Fruit fly (Drosophila melanogaster) whole organism, embryonic: ENCODE data around the gene klar.

ENCODE experiments used
- ATbp ChIP-seq: fragments of 200-800 bp; sonication (Bioruptor generic); optimal IDR thresholded peaks from 2 replicates; lab custom pipeline; 2017; ENCODE audit warnings: missing biosample characterization, mild to moderate bottlenecking, missing genetic modification characterization, missing genetic modification reagents
- Bgb ChIP-seq: fragments of 200-800 bp; sonication (Bioruptor generic); IDR thresholded peaks from 2 replicates; pipeline ENCODE4 v1.3.6; 2022; ENCODE audit warnings: missing biosample characterization, missing genetic modification characterization; ENCODE audit not compliant: partially characterized antibody
- CG10565 ChIP-seq: fragments of 200-800 bp; sonication (Bioruptor generic); optimal IDR thresholded peaks from 3 replicates; lab custom pipeline; 2016; ENCODE audit warnings: missing biosample characterization, mild to moderate bottlenecking, missing genetic modification characterization
- CG15601 ChIP-seq: fragments of 200-800 bp; sonication (Bioruptor generic); optimal IDR thresholded peaks from 3 replicates; lab custom pipeline; 2019; ENCODE audit warnings: missing biosample characterization, mild to moderate bottlenecking, missing genetic modification characterization, moderate library complexity
- CG1647 ChIP-seq: fragments of 200-800 bp; sonication (Bioruptor generic); optimal IDR thresholded peaks from 3 replicates; lab custom pipeline; 2016; ENCODE audit warnings: missing biosample characterization, missing genetic modification characterization
- CG17385 ChIP-seq: fragments of 200-800 bp; sonication (Bioruptor generic); optimal IDR thresholded peaks from 3 replicates; lab custom pipeline; 2018; ENCODE audit warnings: missing biosample characterization, mild to moderate bottlenecking, missing genetic modification characterization
- CG2199 ChIP-seq: fragments of 200-800 bp; sonication (Bioruptor generic); IDR thresholded peaks from 3 replicates; pipeline ENCODE4 v1.3.6; 2022; ENCODE audit warnings: missing biosample characterization, missing genetic modification characterization
- CG30020 ChIP-seq: fragments of 200-800 bp; optimal IDR thresholded peaks from 2 replicates; lab custom pipeline; 2019; ENCODE audit warnings: missing biosample characterization, mild to moderate bottlenecking, missing genetic modification characterization, moderate library complexity
- CG31224 ChIP-seq: fragments of 200-800 bp; sonication (Bioruptor generic); IDR thresholded peaks from 2 replicates; pipeline ENCODE4 v1.3.6; 2022; ENCODE audit warnings: missing biosample characterization, missing genetic modification characterization
- CG32767 ChIP-seq: fragments of 200-800 bp; sonication (Bioruptor generic); IDR thresholded peaks from 2 replicates; pipeline ENCODE4 v1.3.6; 2022; ENCODE audit warnings: missing biosample characterization, missing genetic modification characterization
- CG6175 ChIP-seq: fragments of 200-800 bp; sonication (Bioruptor generic); IDR thresholded peaks from 3 replicates; pipeline ENCODE4 v1.3.6; 2022; ENCODE audit warnings: missing biosample characterization, missing genetic modification characterization
- CG9609 ChIP-seq: fragments of 200-800 bp; sonication (Bioruptor generic); optimal IDR thresholded peaks from 3 replicates; lab custom pipeline; 2016; ENCODE audit warnings: missing biosample characterization, missing genetic modification characterization
- CHES-1-like ChIP-seq: fragments of 200-800 bp; sonication (Bioruptor generic); optimal IDR thresholded peaks from 2 replicates; lab custom pipeline; 2016; ENCODE audit warnings: missing biosample characterization, missing genetic modification characterization
- CoRest ChIP-seq: fragments of 200-800 bp; sonication (Bioruptor generic); optimal IDR thresholded peaks from 3 replicates; lab custom pipeline; 2018; ENCODE audit warnings: missing biosample characterization, mild to moderate bottlenecking, missing genetic modification characterization, moderate library complexity
- D19B ChIP-seq: fragments of 200-800 bp; sonication (Bioruptor generic); optimal IDR thresholded peaks from 2 replicates; lab custom pipeline; 2017; ENCODE audit warnings: missing biosample characterization, mild to moderate bottlenecking, missing genetic modification characterization
- ERR ChIP-seq: fragments of 200-800 bp; sonication (Bioruptor generic); optimal IDR thresholded peaks from 2 replicates; lab custom pipeline; 2016; ENCODE audit warnings: missing biosample characterization, missing genetic modification characterization
- Ets97D ChIP-seq: fragments of 200-800 bp; sonication (Bioruptor generic); optimal IDR thresholded peaks from 3 replicates; lab custom pipeline; 2016; ENCODE audit warnings: missing biosample characterization, missing genetic modification characterization
- H15 ChIP-seq: fragments of 200-800 bp; sonication (Bioruptor generic); IDR thresholded peaks from 3 replicates; pipeline ENCODE4 v1.3.6; 2022; ENCODE audit warnings: missing biosample characterization, missing genetic modification characterization
- Hand ChIP-seq: fragments of 200-800 bp; sonication (Bioruptor generic); optimal IDR thresholded peaks from 2 replicates; lab custom pipeline; 2017; ENCODE audit warnings: mild to moderate bottlenecking, missing biosample characterization, missing genetic modification reagents, missing genetic modification characterization
- Lpt ChIP-seq: fragments of >200 bp; optimal IDR thresholded peaks from 2 replicates; lab custom pipeline; 2018; ENCODE audit warnings: missing biosample characterization, missing genetic modification characterization
- Mad ChIP-seq: fragments of 200-800 bp; sonication (Bioruptor generic); optimal IDR thresholded peaks from 2 replicates; lab custom pipeline; 2016; ENCODE audit warnings: missing biosample characterization, missing genetic modification characterization
- Max ChIP-seq: fragments of 200-800 bp; sonication (Bioruptor generic); optimal IDR thresholded peaks from 2 replicates; lab custom pipeline; 2016; ENCODE audit warnings: missing biosample characterization, mild to moderate bottlenecking, missing genetic modification characterization
- Nf-YB ChIP-seq: fragments of 200-800 bp; sonication (Bioruptor generic); optimal IDR thresholded peaks from 3 replicates; lab custom pipeline; 2019; ENCODE audit warnings: missing biosample characterization, mild to moderate bottlenecking, missing genetic modification characterization, moderate library complexity
- Nf-YC ChIP-seq: fragments of 200-800 bp; optimal IDR thresholded peaks from 3 replicates; lab custom pipeline; 2019; ENCODE audit warnings: missing biosample characterization, mild to moderate bottlenecking, missing genetic modification characterization, moderate library complexity
- Oaz ChIP-seq: fragments of 200-800 bp; sonication (Bioruptor generic); IDR thresholded peaks from 2 replicates; pipeline ENCODE4 v1.3.6; 2022; ENCODE audit warnings: missing biosample characterization, missing genetic modification characterization
- Opbp ChIP-seq: fragments of 200-800 bp; sonication (Bioruptor generic); IDR thresholded peaks from 3 replicates; pipeline ENCODE4 v1.3.6; 2022; ENCODE audit warnings: missing biosample characterization, missing genetic modification characterization; ENCODE audit not compliant: partially characterized antibody
- Rx ChIP-seq: fragments of 200-800 bp; sonication (Bioruptor generic); IDR thresholded peaks from 2 replicates; pipeline ENCODE4 v1.3.6; 2022; ENCODE audit warnings: missing biosample characterization, missing genetic modification characterization
- Six4 ChIP-seq: fragments of 200-800 bp; sonication (Bioruptor generic); optimal IDR thresholded peaks from 2 replicates; lab custom pipeline; 2016; ENCODE audit warnings: missing biosample characterization, missing genetic modification characterization
- Trl ChIP-seq, 3 experiments: fragments of >200 bp in 2 of 3; fragments of 200-800 bp in 1 of 3; sonication (Bioruptor generic) in 1 of 3; optimal IDR thresholded peaks; 2 replicates in 1 of 3; 3 replicates in 2 of 3; lab custom pipeline; 2016 to 2017; ENCODE audit warnings: missing biosample characterization in 1 of 3, missing genetic modification characterization in 1 of 3
- Usf ChIP-seq: fragments of 200-800 bp; sonication (Bioruptor generic); optimal IDR thresholded peaks from 2 replicates; lab custom pipeline; 2017; ENCODE audit warnings: missing genotype, missing biosample characterization, missing genetic modification characterization
- Xrp1 ChIP-seq: fragments of 200-800 bp; sonication (Bioruptor generic); IDR thresholded peaks from 2 replicates; pipeline ENCODE4 v1.3.6; 2022; ENCODE audit warnings: missing biosample characterization, missing genetic modification characterization
- chif ChIP-seq, 2 experiments: fragments of 200-800 bp; sonication (Bioruptor generic); optimal IDR thresholded peaks; 3 replicates each; lab custom pipeline; 2016; ENCODE audit warnings: missing biosample characterization in 2 of 2, missing genetic modification characterization in 2 of 2
- corto ChIP-seq: fragments of 200-800 bp; sonication (Bioruptor generic); optimal IDR thresholded peaks from 2 replicates; lab custom pipeline; 2016; ENCODE audit warnings: missing biosample characterization, mild to moderate bottlenecking, missing genetic modification characterization, moderate library complexity
- dmrt99B ChIP-seq: fragments of 200-800 bp; sonication (Bioruptor generic); optimal IDR thresholded peaks from 2 replicates; lab custom pipeline; 2018; ENCODE audit warnings: missing biosample characterization, mild to moderate bottlenecking, missing genetic modification characterization, moderate library complexity
- dysf ChIP-seq: fragments of 200-800 bp; sonication (Bioruptor generic); IDR thresholded peaks from 3 replicates; pipeline ENCODE4 v1.3.6; 2022; ENCODE audit warnings: missing biosample characterization, missing genetic modification characterization
- exex ChIP-seq: fragments of 200-800 bp; sonication (Bioruptor generic); optimal IDR thresholded peaks from 4 replicates; lab custom pipeline; 2018; ENCODE audit warnings: missing biosample characterization, mild to moderate bottlenecking, missing genetic modification characterization, moderate library complexity
- gce ChIP-seq: fragments of 200-800 bp; sonication (Bioruptor generic); IDR thresholded peaks from 3 replicates; pipeline ENCODE4 v1.3.6; 2022; ENCODE audit warnings: missing biosample characterization, missing genetic modification characterization
- hkb ChIP-seq, 2 experiments: fragments of 200-800 bp in 1 of 2; fragments of >200 bp in 1 of 2; sonication (Bioruptor generic) in 1 of 2; IDR thresholded peaks in 1 of 2; optimal IDR thresholded peaks in 1 of 2; 2 replicates each; pipeline versions ENCODE4 v1.3.6 to Lab custom; 2017 to 2022; ENCODE audit warnings: missing biosample characterization in 1 of 2, missing genetic modification characterization in 1 of 2
- nau ChIP-seq: fragments of 200-800 bp; sonication (Bioruptor generic); optimal IDR thresholded peaks from 3 replicates; lab custom pipeline; 2017; ENCODE audit warnings: missing biosample characterization, mild to moderate bottlenecking, missing genetic modification characterization, missing genetic modification reagents
- nerfin-2 ChIP-seq: fragments of 200-800 bp; sonication (Bioruptor generic); IDR thresholded peaks from 2 replicates; pipeline ENCODE4 v1.3.6; 2022; ENCODE audit warnings: missing biosample characterization, missing genetic modification characterization; ENCODE audit not compliant: partially characterized antibody
- pros ChIP-seq: fragments of 200-800 bp; sonication (Bioruptor generic); optimal IDR thresholded peaks from 3 replicates; lab custom pipeline; 2019; ENCODE audit warnings: missing biosample characterization, mild to moderate bottlenecking, missing genetic modification characterization, moderate library complexity
- shn ChIP-seq: fragments of 200-800 bp; sonication (Bioruptor generic); optimal IDR thresholded peaks from 3 replicates; lab custom pipeline; 2016; ENCODE audit warnings: missing biosample characterization, missing genetic modification characterization
- slbo ChIP-seq: fragments of 200-800 bp; sonication (Bioruptor generic); IDR thresholded peaks from 2 replicates; pipeline ENCODE4 v1.3.6; 2022; ENCODE audit warnings: missing biosample characterization, missing genetic modification characterization
- twi ChIP-seq: fragments of 200-800 bp; optimal IDR thresholded peaks from 2 replicates; lab custom pipeline; 2019; ENCODE audit warnings: missing biosample characterization, mild to moderate bottlenecking, missing genetic modification characterization, moderate library complexity
- wek ChIP-seq: fragments of 200-800 bp; sonication (Bioruptor generic); optimal IDR thresholded peaks from 3 replicates; lab custom pipeline; 2018; ENCODE audit warnings: missing biosample characterization, mild to moderate bottlenecking, missing genetic modification characterization, moderate library complexity
- zen ChIP-seq: fragments of 200-800 bp; sonication (Bioruptor generic); optimal IDR thresholded peaks from 3 replicates; lab custom pipeline; 2018; ENCODE audit warnings: missing biosample characterization, mild to moderate bottlenecking, missing genetic modification characterization, moderate library complexity
- zfh2 ChIP-seq: fragments of 200-800 bp; sonication (Bioruptor generic); optimal IDR thresholded peaks from 2 replicates; lab custom pipeline; 2016; ENCODE audit warnings: missing biosample characterization, missing genetic modification characterization

Gene klar

DNA sequence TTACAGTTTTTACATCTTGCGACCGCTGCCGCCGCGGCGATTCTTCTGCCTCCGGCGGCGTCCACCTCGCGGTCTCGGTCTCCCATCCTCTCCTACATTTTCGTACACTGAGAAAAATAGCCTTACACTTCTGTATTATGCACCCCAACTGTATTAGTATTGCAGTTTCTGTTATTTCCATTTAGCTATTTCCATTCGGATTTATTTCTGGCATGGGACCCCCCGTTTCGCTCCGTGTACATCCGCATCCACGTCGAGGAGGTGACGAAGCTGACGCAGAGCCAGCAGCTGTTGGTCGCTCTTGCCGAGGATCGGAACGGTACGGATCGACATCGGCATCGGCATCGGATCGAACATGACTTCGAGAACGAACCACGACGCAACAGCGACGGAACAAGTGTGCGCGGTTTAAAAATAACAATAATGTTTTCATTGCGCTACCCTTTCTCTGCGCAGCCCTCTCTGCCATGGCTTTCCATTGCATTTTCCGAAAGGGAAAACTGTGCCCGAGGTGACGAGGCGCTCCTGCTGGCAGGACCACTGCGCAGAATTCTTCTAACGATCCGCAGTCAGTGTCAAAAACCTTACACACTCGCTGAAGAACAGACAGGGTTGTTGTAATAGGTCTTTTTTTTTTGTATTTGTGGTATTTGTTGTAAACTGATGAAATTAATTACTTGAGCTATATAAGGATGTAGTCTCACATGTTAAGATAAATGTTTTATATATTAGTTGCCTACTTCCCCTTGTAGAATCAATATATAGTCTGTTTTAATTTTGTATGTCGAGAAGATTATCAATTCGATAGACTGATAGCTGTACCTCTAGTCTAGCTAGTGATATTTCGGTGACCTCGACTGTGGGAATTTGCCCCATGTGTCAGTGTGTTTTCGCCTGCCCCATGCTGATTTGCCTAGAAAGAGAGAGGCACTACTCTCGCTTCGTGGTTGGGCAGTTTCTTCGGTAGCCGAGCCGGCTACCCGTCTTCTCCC, 49.2 kb upstream of the klar start (continued):
- TF ChIP-seq Bgb (GFP tag; lab: Robert Waterston, UW) (no peak), zen (peak; percentile 78), twi (tag; lab: Kevin White, UChicago) (peak; percentile 75), slbo (GFP tag; lab: Robert Waterston, UW) (peak; percentile 94), zfh2 (GFP tag; lab: Kevin White, UChicago) (peak; percentile 88), ERR (peak; percentile 89), corto (GFP tag; lab: Kevin White, UChicago) (no peak), CG32767 (GFP tag; lab: Robert Waterston, UW) (peak; percentile 75), pros (GFP tag; lab: Kevin White, UChicago) (peak; percentile 31), D19B (peak; percentile 70), CG15601 (tag; lab: Kevin White, UChicago) (peak; percentile 79), Six4 (GFP tag; lab: Kevin White, UChicago) (peak; percentile 91), wek (GFP tag; lab: Kevin White, UChicago) (peak; percentile 73), Nf-YC (peak; percentile 76), Rx (GFP tag; lab: Robert Waterston, UW) (peak; percentile 88), CG1647 (GFP tag; lab: Kevin White, UChicago) (peak; percentile 88), nerfin-2 (GFP tag; lab: Robert Waterston, UW) (no peak), shn (GFP tag; lab: Kevin White, UChicago) (peak; percentile 91), dmrt99B (tag; lab: Kevin White, UChicago) (peak; percentile 88), Lpt (no peak), ATbp (GFP tag; lab: Kevin White, UChicago) (peak; percentile 88), chif (GFP tag; optimal IDR thresholded peaks at IDR 0.05; lab: Kevin White, UChicago) (peak; percentile 86 to 94), CG31224 (GFP tag; lab: Robert Waterston, UW) (peak; percentile 86), CG9609 (GFP tag; lab: Kevin White, UChicago) (peak; percentile 93), Oaz (GFP tag; lab: Robert Waterston, UW) (peak; percentile 75), gce (peak; percentile 80; the same call in 2 of the 3 replicates), dysf (GFP tag; lab: Robert Waterston, UW) (peak; percentile 94), Usf (GFP tag; lab: Kevin White, UChicago) (peak; percentile 88), CoRest (tag; lab: Kevin White, UChicago) (peak; percentile 87), CG6175 (GFP tag; lab: Robert Waterston, UW) (peak; percentile 86), CHES-1-like (GFP tag; lab: Kevin White, UChicago) (peak; percentile 93), Ets97D (GFP tag; lab: Kevin White, UChicago) (peak; percentile 56), CG10565 (GFP tag; lab: Kevin White, UChicago) (peak; percentile 37), hkb (optimal IDR thresholded peaks at IDR 0.05; lab: Kevin White, UChicago) (no peak), hkb (GFP tag; IDR thresholded peaks at IDR 0.05; lab: Robert Waterston, UW) (peak; percentile 89), Mad (GFP tag; lab: Kevin White, UChicago) (peak; percentile 85), Xrp1 (GFP tag; lab: Robert Waterston, UW) (peak; percentile 95), Opbp (GFP tag; lab: Robert Waterston, UW) (0 out of 3 replicates have a peak, but pooled peaks have one; percentile 7), Max (GFP tag; lab: Kevin White, UChicago) (peak; percentile 52), Hand (GFP tag; lab: Kevin White, UChicago) (peak; percentile 74), exex (no peak), CG17385 (GFP tag; lab: Kevin White, UChicago) (peak; percentile 78), H15 (GFP tag; lab: Robert Waterston, UW) (peak; percentile 92), Trl (optimal IDR thresholded peaks at IDR 0.05; lab: Kevin White, UChicago) (peak in 1 of 2 experiments; percentile 11), Trl (GFP tag; optimal IDR thresholded peaks at IDR 0.05; lab: Kevin White, UChicago) (peak; percentile 91), CG2199 (peak; percentile 80; the same call in 2 of the 3 replicates), CG30020 (tag; lab: Kevin White, UChicago) (peak; percentile 52), Nf-YB (GFP tag; lab: Kevin White, UChicago) (peak; percentile 48), nau (GFP tag; lab: Kevin White, UChicago) (no peak)
